Worm (Caenorhabditis elegans) whole organism, young adult: ENCODE data around the gene ash-2.

Experiments
- B0261.1 ChIP-seq: sonication (generic microtip); optimal IDR thresholded peaks from 2 replicates; lab custom pipeline; 2016; ENCODE audit warnings: mild to moderate bottlenecking, missing genetic modification characterization, moderate library complexity, missing compliant biosample characterization
- F10E7.11 ChIP-seq: sonication (generic microtip); optimal IDR thresholded peaks from 2 replicates; lab custom pipeline; 2017; ENCODE audit warnings: mild to moderate bottlenecking, missing genetic modification characterization, moderate library complexity, missing compliant biosample characterization
- F33H1.4 ChIP-seq: fragments of 200-800 bp; sonication (Bioruptor generic); IDR thresholded peaks from 2 replicates; pipeline ENCODE4 v1.3.6; 2022; ENCODE audit warnings: missing genetic modification reagents, missing genetic modification characterization, missing compliant biosample characterization
- F39B2.1 ChIP-seq: fragments of 200-800 bp; sonication (Bioruptor generic); IDR thresholded peaks from 2 replicates; pipeline ENCODE4 v1.3.6; 2022; ENCODE audit warnings: missing genetic modification reagents, missing genetic modification characterization, missing compliant biosample characterization
- F49E8.2 ChIP-seq: sonication (generic microtip); optimal IDR thresholded peaks from 3 replicates; lab custom pipeline; 2017; ENCODE audit warnings: missing genetic modification characterization, mild to moderate bottlenecking, missing compliant biosample characterization, antibody characterized with exemption, moderate library complexity; ENCODE audit not compliant: insufficient read depth
- F57A8.1 ChIP-seq: fragments of 200-800 bp; sonication (Bioruptor generic); optimal IDR thresholded peaks from 2 replicates; lab custom pipeline; 2018; ENCODE audit warnings: mild to moderate bottlenecking, missing genetic modification characterization, moderate library complexity, missing compliant biosample characterization
- K11D2.4 ChIP-seq: fragments of 200-800 bp; sonication (Bioruptor generic); IDR thresholded peaks from 2 replicates; pipeline ENCODE4 v1.3.6; 2022; ENCODE audit warnings: missing genetic modification reagents, missing genetic modification characterization, missing compliant biosample characterization
- Y53F4B.3 ChIP-seq: fragments of 200-800 bp; sonication (Bioruptor generic); IDR thresholded peaks from 2 replicates; pipeline ENCODE4 v1.3.6; 2022; ENCODE audit warnings: missing genetic modification reagents, missing genetic modification characterization, missing compliant biosample characterization
- ZK185.1 ChIP-seq: sonication (generic microtip); optimal IDR thresholded peaks from 2 replicates; lab custom pipeline; 2016; ENCODE audit warnings: mild to moderate bottlenecking, missing genetic modification characterization, missing compliant biosample characterization; ENCODE audit not compliant: poor library complexity, severe bottlenecking
- attf-5 ChIP-seq: fragments of 200-800 bp; sonication (Bioruptor generic); optimal IDR thresholded peaks from 2 replicates; lab custom pipeline; 2018; ENCODE audit warnings: mild to moderate bottlenecking, missing genetic modification characterization, missing compliant biosample characterization
- attf-6 ChIP-seq: fragments of 200-800 bp; sonication (Bioruptor generic); IDR thresholded peaks from 2 replicates; pipeline ENCODE4 v1.3.6; 2022; ENCODE audit warnings: missing genetic modification reagents, missing genetic modification characterization, missing compliant biosample characterization
- bed-2 ChIP-seq: fragments of 200-800 bp; sonication (Bioruptor generic); IDR thresholded peaks from 2 replicates; pipeline ENCODE4 v1.3.6; 2022; ENCODE audit warnings: missing genetic modification reagents, missing genetic modification characterization, missing compliant biosample characterization
- ceh-27 ChIP-seq: fragments of 200-800 bp; sonication (Bioruptor generic); optimal IDR thresholded peaks from 2 replicates; lab custom pipeline; 2018; ENCODE audit warnings: mild to moderate bottlenecking, missing genetic modification characterization, moderate library complexity, missing compliant biosample characterization
- ceh-91 ChIP-seq: fragments of 200-800 bp; sonication (Bioruptor generic); IDR thresholded peaks from 2 replicates; pipeline ENCODE4 v1.3.6; 2022; ENCODE audit warnings: missing genetic modification reagents, missing genetic modification characterization, missing compliant biosample characterization
- chd-7 ChIP-seq: sonication (generic microtip); optimal IDR thresholded peaks from 2 replicates; lab custom pipeline; 2016; ENCODE audit warnings: mild to moderate bottlenecking, missing genetic modification characterization, moderate library complexity, missing compliant biosample characterization
- dpff-1 ChIP-seq: sonication (generic microtip); optimal IDR thresholded peaks from 2 replicates; lab custom pipeline; 2017; ENCODE audit warnings: mild to moderate bottlenecking, missing genetic modification characterization, missing compliant biosample characterization
- efl-1 ChIP-seq: fragments of 150-350 bp; optimal IDR thresholded peaks from 2 replicates; lab custom pipeline; 2014; ENCODE audit warnings: missing biosample characterization, missing genetic modification reagents, missing genetic modification characterization
- egl-44 ChIP-seq: fragments of 200-800 bp; sonication (Bioruptor generic); IDR thresholded peaks from 2 replicates; pipeline ENCODE4 v1.3.6; 2022; ENCODE audit warnings: missing genetic modification reagents, missing genetic modification characterization, missing compliant biosample characterization
- ekl-4 ChIP-seq: fragments of 200-800 bp; sonication (Bioruptor generic); IDR thresholded peaks from 2 replicates; pipeline ENCODE4 v1.3.6; 2022; ENCODE audit warnings: missing genetic modification reagents, missing genetic modification characterization, missing compliant biosample characterization
- ets-4 ChIP-seq: fragments of 200-800 bp; sonication (Bioruptor generic); optimal IDR thresholded peaks from 2 replicates; lab custom pipeline; 2018; ENCODE audit warnings: mild to moderate bottlenecking, missing genetic modification characterization, missing compliant biosample characterization
- hmg-1.2 ChIP-seq: fragments of 200-800 bp; sonication (Bioruptor generic); IDR thresholded peaks from 2 replicates; pipeline ENCODE4 v1.3.6; 2022; ENCODE audit warnings: missing genetic modification reagents, missing genetic modification characterization, missing compliant biosample characterization
- hmg-20 ChIP-seq: fragments of 200-800 bp; sonication (Bioruptor generic); IDR thresholded peaks from 2 replicates; pipeline ENCODE4 v1.3.6; 2022; ENCODE audit warnings: missing genetic modification reagents, missing genetic modification characterization, missing compliant biosample characterization
- lag-1 ChIP-seq: fragments of 200-800 bp; sonication (Bioruptor generic); IDR thresholded peaks from 2 replicates; pipeline ENCODE4 v1.3.6; 2022; ENCODE audit warnings: missing genetic modification reagents, missing genetic modification characterization, missing compliant biosample characterization
- let-607 ChIP-seq, 2 experiments: fragments of 200-800 bp in 1 of 2; sonication (Bioruptor generic) in 1 of 2; sonication (generic microtip) in 1 of 2; optimal IDR thresholded peaks; 2 replicates each; lab custom pipeline; 2016 to 2018; ENCODE audit warnings: mild to moderate bottlenecking in 2 of 2, missing compliant biosample characterization in 2 of 2, missing genetic modification characterization in 2 of 2, moderate library complexity in 2 of 2, missing genotype in 1 of 2
- lin-26 ChIP-seq: fragments of 200-800 bp; sonication (Bioruptor generic); IDR thresholded peaks from 2 replicates; pipeline ENCODE4 v1.3.6; 2022; ENCODE audit warnings: missing genetic modification reagents, missing genetic modification characterization, missing compliant biosample characterization
- lin-35 ChIP-seq, 3 experiments: fragments of 150-350 bp in 2 of 3; sonication (generic microtip) in 1 of 3; optimal IDR thresholded peaks; 2 replicates each; lab custom pipeline; 2014 to 2018; ENCODE audit warnings: missing biosample characterization in 3 of 3, missing genetic modification characterization in 3 of 3, missing genetic modification reagents in 3 of 3
- lin-54 ChIP-seq: fragments of 200-800 bp; sonication (Bioruptor generic); optimal IDR thresholded peaks from 2 replicates; lab custom pipeline; 2018; ENCODE audit warnings: mild to moderate bottlenecking, missing genetic modification characterization, missing compliant biosample characterization
- lsl-1 ChIP-seq: fragments of 200-800 bp; sonication (Bioruptor generic); optimal IDR thresholded peaks from 2 replicates; lab custom pipeline; 2018; ENCODE audit warnings: mild to moderate bottlenecking, missing genetic modification characterization, moderate library complexity, missing compliant biosample characterization
- lsy-27 ChIP-seq: sonication (generic microtip); optimal IDR thresholded peaks from 2 replicates; lab custom pipeline; 2017; ENCODE audit warnings: missing genetic modification characterization, mild to moderate bottlenecking, missing compliant biosample characterization, antibody characterized with exemption, missing genotype, borderline replicate concordance; ENCODE audit not compliant: insufficient read depth
- madf-3 ChIP-seq: fragments of 200-800 bp; sonication (Bioruptor generic); IDR thresholded peaks from 2 replicates; pipeline ENCODE4 v1.3.6; 2022; ENCODE audit warnings: missing genetic modification reagents, missing genetic modification characterization, missing compliant biosample characterization
- madf-6 ChIP-seq: fragments of 200-800 bp; sonication (Bioruptor generic); IDR thresholded peaks from 2 replicates; pipeline ENCODE4 v1.3.6; 2022; ENCODE audit warnings: missing genetic modification reagents, missing genetic modification characterization, missing compliant biosample characterization
- mcd-1 ChIP-seq: fragments of 200-800 bp; sonication (Bioruptor generic); IDR thresholded peaks from 2 replicates; pipeline ENCODE4 v1.3.6; 2022; ENCODE audit warnings: missing genetic modification reagents, missing genetic modification characterization, missing compliant biosample characterization
- mel-28 ChIP-seq: sonication (generic microtip); optimal IDR thresholded peaks from 2 replicates; lab custom pipeline; 2016; ENCODE audit warnings: borderline replicate concordance, mild to moderate bottlenecking, missing genetic modification characterization, missing compliant biosample characterization
- nfya-2 ChIP-seq: fragments of 200-800 bp; sonication (Bioruptor generic); IDR thresholded peaks from 2 replicates; pipeline ENCODE4 v1.3.6; 2022; ENCODE audit warnings: missing genetic modification reagents, missing genetic modification characterization, missing compliant biosample characterization
- nfyb-1 ChIP-seq: fragments of 200-800 bp; sonication (Bioruptor generic); IDR thresholded peaks from 2 replicates; pipeline ENCODE4 v1.3.6; 2022; ENCODE audit warnings: missing genetic modification reagents, missing genetic modification characterization, missing compliant biosample characterization
- nhr-120 ChIP-seq: fragments of 200-800 bp; sonication (Bioruptor generic); IDR thresholded peaks from 2 replicates; pipeline ENCODE4 v1.3.6; 2022; ENCODE audit warnings: missing genetic modification characterization, missing compliant biosample characterization
- nhr-80 ChIP-seq: sonication (generic microtip); optimal IDR thresholded peaks from 2 replicates; lab custom pipeline; 2016; ENCODE audit warnings: missing genetic modification characterization, missing compliant biosample characterization
- pbrm-1 ChIP-seq: fragments of 200-800 bp; sonication (Bioruptor generic); IDR thresholded peaks from 2 replicates; pipeline ENCODE4 v1.3.6; 2022; ENCODE audit warnings: missing genetic modification reagents, missing genetic modification characterization, missing compliant biosample characterization
- rcor-1 ChIP-seq: fragments of 200-800 bp; sonication (Bioruptor generic); IDR thresholded peaks from 2 replicates; pipeline ENCODE4 v1.3.6; 2022; ENCODE audit warnings: missing genetic modification reagents, missing genetic modification characterization, missing compliant biosample characterization
- snpc-3.4 ChIP-seq: sonication (generic microtip); optimal IDR thresholded peaks from 2 replicates; lab custom pipeline; 2017; ENCODE audit warnings: missing genetic modification characterization, mild to moderate bottlenecking, missing compliant biosample characterization, antibody characterized with exemption, moderate library complexity, missing genotype, missing genetic modification reagents
- tbp1 ChIP-seq: fragments of 200-800 bp; sonication (Bioruptor generic); optimal IDR thresholded peaks from 2 replicates; lab custom pipeline; 2018; ENCODE audit warnings: mild to moderate bottlenecking, missing genetic modification characterization, missing compliant biosample characterization
- tbx-9 ChIP-seq: sonication (generic microtip); optimal IDR thresholded peaks from 2 replicates; lab custom pipeline; 2016; ENCODE audit warnings: borderline replicate concordance, missing genetic modification characterization, inconsistent platforms, missing compliant biosample characterization
- tlf-1 ChIP-seq: fragments of 200-800 bp; sonication (Bioruptor generic); optimal IDR thresholded peaks from 2 replicates; lab custom pipeline; 2018; ENCODE audit warnings: mild to moderate bottlenecking, missing genetic modification characterization, missing compliant biosample characterization
- zim-3 ChIP-seq: sonication (generic microtip); optimal IDR thresholded peaks from 2 replicates; lab custom pipeline; 2017; ENCODE audit warnings: mild to moderate bottlenecking, missing genetic modification characterization, moderate library complexity, missing compliant biosample characterization
- ztf-18 ChIP-seq: sonication (generic microtip); optimal IDR thresholded peaks from 2 replicates; lab custom pipeline; 2016; ENCODE audit warnings: missing genotype, mild to moderate bottlenecking, missing genetic modification characterization, missing compliant biosample characterization
- ztf-26 ChIP-seq: sonication (generic microtip); optimal IDR thresholded peaks from 2 replicates; lab custom pipeline; 2017; ENCODE audit warnings: missing genetic modification characterization, missing compliant biosample characterization
- ztf-28 ChIP-seq: fragments of 200-800 bp; sonication (Bioruptor generic); IDR thresholded peaks from 2 replicates; pipeline ENCODE4 v1.3.6; 2022; ENCODE audit warnings: missing genetic modification reagents, missing genetic modification characterization, missing compliant biosample characterization
- ztf-3 ChIP-seq: fragments of 200-800 bp; sonication (Bioruptor generic); optimal IDR thresholded peaks from 2 replicates; lab custom pipeline; 2018; ENCODE audit warnings: mild to moderate bottlenecking, missing genetic modification characterization, missing compliant biosample characterization

The ash-2 gene

DNA sequence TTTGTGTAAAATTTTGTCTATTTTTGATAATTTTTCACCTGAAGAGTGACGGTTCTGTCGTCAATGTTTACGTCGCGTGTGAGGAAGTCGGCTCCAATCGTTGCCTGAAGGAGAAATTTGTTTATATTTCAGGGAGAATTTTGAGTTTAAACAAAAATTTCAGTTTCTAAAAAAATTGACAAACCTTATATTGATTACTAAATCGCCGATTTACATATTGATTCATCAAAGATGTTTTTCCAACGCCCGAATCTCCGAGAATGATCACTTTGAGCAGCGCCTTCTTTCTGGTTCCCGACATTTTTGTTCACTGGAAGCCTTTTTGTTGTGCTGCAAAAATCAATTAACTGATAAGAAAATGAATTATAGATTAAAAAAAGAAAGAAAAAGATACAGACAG, 13.0 kb upstream of the ash-2 start, which contains the start of gene rab-7 (continued):
- TF ChIP-seq F39B2.1 (GFP tag; lab: Robert Waterston, UW) (0 out of 2 replicates have a peak, but pooled peaks have one; percentile 19), lsl-1 (GFP tag; lab: Kevin White, UChicago) (no peak), nfya-2 (GFP tag; lab: Robert Waterston, UW) (no peak), ztf-28 (GFP tag; lab: Robert Waterston, UW) (no peak), ekl-4 (GFP tag; lab: Robert Waterston, UW) (peak; percentile 53; the same call in 1 of the 2 replicates), tbx-9 (tag; lab: Kevin White, UChicago) (no peak), ztf-3 (no peak), snpc-3.4 (tag; lab: Kevin White, UChicago) (no peak), ZK185.1 (tag; lab: Kevin White, UChicago) (no peak), zim-3 (tag; lab: Kevin White, UChicago) (no peak), ets-4 (GFP tag; lab: Kevin White, UChicago) (no peak), let-607 (tag; optimal IDR thresholded peaks at IDR 0.05; lab: Kevin White, UChicago) (no peak), F33H1.4 (GFP tag; lab: Robert Waterston, UW) (0 out of 2 replicates have a peak, but pooled peaks have one; percentile 15), lag-1 (GFP tag; lab: Robert Waterston, UW) (no peak), pbrm-1 (0 out of 2 replicates have a peak, but pooled peaks have one; percentile 32), nfyb-1 (GFP tag; lab: Robert Waterston, UW) (0 out of 2 replicates have a peak, but pooled peaks have one; percentile 22), egl-44 (GFP tag; lab: Robert Waterston, UW) (no peak), hmg-1.2 (GFP tag; lab: Robert Waterston, UW) (no peak; the same call in 1 of the 2 replicates), ceh-91 (no peak), lin-35 (GFP tag; optimal IDR thresholded peaks at IDR 0.05; lab: Kevin White, UChicago) (no peak), lin-54 (peak; percentile 19), ztf-18 (tag; lab: Kevin White, UChicago) (no peak), attf-5 (GFP tag; lab: Kevin White, UChicago) (no peak), efl-1 (no peak), attf-6 (GFP tag; lab: Robert Waterston, UW) (0 out of 2 replicates have a peak, but pooled peaks have one; percentile 10), nhr-80 (no peak), ztf-26 (no peak), nhr-120 (GFP tag; lab: Robert Waterston, UW) (no peak), B0261.1 (no peak), tlf-1 (GFP tag; lab: Kevin White, UChicago) (peak; percentile 44), dpff-1 (tag; lab: Kevin White, UChicago) (peak; percentile 55), madf-3 (peak; percentile 79), F57A8.1 (GFP tag; lab: Kevin White, UChicago) (no peak), tbp1 (GFP tag; lab: Kevin White, UChicago) (no peak), rcor-1 (GFP tag; lab: Robert Waterston, UW) (no peak), F10E7.11 (tag; lab: Kevin White, UChicago) (peak; percentile 24), ceh-27 (GFP tag; lab: Kevin White, UChicago) (no peak), hmg-20 (GFP tag; lab: Robert Waterston, UW) (no peak), madf-6 (GFP tag; lab: Robert Waterston, UW) (no peak), chd-7 (tag; lab: Kevin White, UChicago) (no peak), F49E8.2 (tag; lab: Kevin White, UChicago) (peak; percentile 15), mcd-1 (GFP tag; lab: Robert Waterston, UW) (no peak; the same call in 1 of the 2 replicates), lin-26 (GFP tag; lab: Robert Waterston, UW) (no peak), bed-2 (GFP tag; lab: Robert Waterston, UW) (no peak), K11D2.4 (GFP tag; lab: Robert Waterston, UW) (no peak), Y53F4B.3 (no peak), mel-28 (no peak), lsy-27 (tag; lab: Kevin White, UChicago) (no peak)
